Fruit fly (Drosophila melanogaster): Measurements from ENCODE around the gene CG18178.

CG18178 gene

dm6 chr3L:9726707-9727106, 7.8 kb upstream of the CG18178 start, which contains the start of gene Naa60 (continued):
- TF ChIP-seq CG7271 (tag; optimal IDR thresholded peaks at IDR 0.05) (no peak), CG15479 (GFP tag; optimal IDR thresholded peaks at IDR 0.05) (no peak), z (GFP tag; IDR thresholded peaks at IDR 0.05) (no peak), CG9932 (GFP tag; IDR thresholded peaks at IDR 0.05) (peak; percentile 51; the same call in 1 of the 2 replicates), nmo (GFP tag; optimal IDR thresholded peaks at IDR 0.05) (peak; percentile 39), CG17186 (GFP tag; optimal IDR thresholded peaks at IDR 0.05) (no peak), CG2889 (GFP tag; IDR thresholded peaks at IDR 0.05) (no peak), sisA (GFP tag; IDR thresholded peaks at IDR 0.05) (no peak), tna (GFP tag; IDR thresholded peaks at IDR 0.05; ENCODE audit: partially characterized antibody) (peak; percentile 74), esg (GFP tag; conservative IDR thresholded peaks at IDR 0.05) (no peak), CG4282 (GFP tag; optimal IDR thresholded peaks at IDR 0.05) (no peak), abd-A (tag; optimal IDR thresholded peaks at IDR 0.05) (no peak), stc (GFP tag; IDR thresholded peaks at IDR 0.05) (no peak), CTCF (GFP tag; optimal IDR thresholded peaks at IDR 0.05) (no peak), CG12299 (tag; optimal IDR thresholded peaks at IDR 0.05) (no peak), bowl (GFP tag; IDR thresholded peaks at IDR 0.05) (no peak), Taf1 (GFP tag; IDR thresholded peaks at IDR 0.05) (no peak), CG17361 (GFP tag; IDR thresholded peaks at IDR 0.05) (no peak), ERR (GFP tag; optimal IDR thresholded peaks at IDR 0.05) (no peak), CG9215 (GFP tag; IDR thresholded peaks at IDR 0.05) (no peak), sd (tag; optimal IDR thresholded peaks at IDR 0.05) (no peak), CG10209 (GFP tag; optimal IDR thresholded peaks at IDR 0.05) (no peak), CG17385 (GFP tag; optimal IDR thresholded peaks at IDR 0.05) (no peak), CG10321 (GFP tag; IDR thresholded peaks at IDR 0.05) (no peak), ap (GFP tag; IDR thresholded peaks at IDR 0.05) (no peak), CG12744 (GFP tag; optimal IDR thresholded peaks at IDR 0.05) (no peak), mirr (GFP tag; optimal IDR thresholded peaks at IDR 0.05) (no peak), NFAT (GFP tag; IDR thresholded peaks at IDR 0.05) (no peak), CG13775 (GFP tag; optimal IDR thresholded peaks at IDR 0.05) (no peak), CG7963 (GFP tag; IDR thresholded peaks at IDR 0.05; ENCODE audit: partially characterized antibody) (peak; percentile 59; the same call in 2 of the 3 replicates), trem (tag; optimal IDR thresholded peaks at IDR 0.05) (peak; percentile 55), Deaf1 (tag; optimal IDR thresholded peaks at IDR 0.05) (no peak), CG2199 (GFP tag; IDR thresholded peaks at IDR 0.05) (no peak), Aef1 (GFP tag; IDR thresholded peaks at IDR 0.05) (no peak), phol (tag; optimal IDR thresholded peaks at IDR 0.05) (peak; percentile 25), CG2712 (tag; optimal IDR thresholded peaks at IDR 0.05) (peak; percentile 61), CG3726 (GFP tag; IDR thresholded peaks at IDR 0.05) (no peak), CG17328 (GFP tag; IDR thresholded peaks at IDR 0.05) (no peak), Poxn (GFP tag; IDR thresholded peaks at IDR 0.05) (no peak), CG11247 (GFP tag; IDR thresholded peaks at IDR 0.05) (no peak), chn (GFP tag; optimal IDR thresholded peaks at IDR 0.05) (peak; percentile 27), chif (GFP tag; optimal IDR thresholded peaks at IDR 0.05) (no peak), sna (GFP tag; IDR thresholded peaks at IDR 0.05; ENCODE audit: partially characterized antibody) (peak; percentile 78), D (optimal IDR thresholded peaks at IDR 0.05) (no peak), D (GFP tag; optimal IDR thresholded peaks at IDR 0.05) (no peak), CG17612 (GFP tag; IDR thresholded peaks at IDR 0.05) (no peak), bab2 (GFP tag; optimal IDR thresholded peaks at IDR 0.05) (no peak), hb (GFP tag; IDR thresholded peaks at IDR 0.05; ENCODE audit: partially characterized antibody) (peak; percentile 70; the same call in 2 of the 3 replicates), al (GFP tag; IDR thresholded peaks at IDR 0.05) (no peak), Ravus (GFP tag; IDR thresholded peaks at IDR 0.05) (no peak), CG32532 (GFP tag; IDR thresholded peaks at IDR 0.05) (no peak), CG6683 (GFP tag; optimal IDR thresholded peaks at IDR 0.05) (no peak), CkIIα-i1 (GFP tag; IDR thresholded peaks at IDR 0.05) (no peak), H15 (GFP tag; IDR thresholded peaks at IDR 0.05) (no peak)

Data from whole organism, embryonic.